Fruit fly (Drosophila melanogaster) whole organism, pupa: ENCODE measurements around the gene CG43175.

Experiments
- CG10348 ChIP-seq: fragments of 200-800 bp; sonication (Bioruptor generic); IDR thresholded peaks from 2 replicates; pipeline ENCODE4 v1.3.6; 2022; ENCODE audit warnings: missing biosample characterization, missing genetic modification characterization
- CG13204 ChIP-seq: fragments of 200-800 bp; sonication (Bioruptor generic); optimal IDR thresholded peaks from 2 replicates; lab custom pipeline; 2018; ENCODE audit warnings: missing biosample characterization, mild to moderate bottlenecking, missing genetic modification characterization, moderate library complexity
- CG14655 ChIP-seq: fragments of 200-800 bp; sonication (Bioruptor generic); optimal IDR thresholded peaks from 3 replicates; lab custom pipeline; 2017; ENCODE audit warnings: mild to moderate bottlenecking, missing biosample characterization, missing genetic modification reagents, missing genetic modification characterization
- CG34367 ChIP-seq: fragments of 200-800 bp; sonication (Bioruptor generic); optimal IDR thresholded peaks from 2 replicates; lab custom pipeline; 2018; ENCODE audit warnings: missing biosample characterization, mild to moderate bottlenecking, missing genetic modification characterization
- EcR ChIP-seq: fragments of 200-800 bp; sonication (Bioruptor generic); optimal IDR thresholded peaks from 3 replicates; lab custom pipeline; 2019; ENCODE audit warnings: missing biosample characterization, missing genetic modification characterization, mild to moderate bottlenecking, moderate library complexity, missing genetic modification reagents
- Snoo ChIP-seq: fragments of 200-800 bp; sonication (Bioruptor generic); optimal IDR thresholded peaks from 3 replicates; lab custom pipeline; 2017; ENCODE audit warnings: missing biosample characterization, mild to moderate bottlenecking, missing genetic modification characterization, inconsistent platforms
- fd96Ca ChIP-seq: fragments of 200-800 bp; sonication (Bioruptor generic); IDR thresholded peaks from 3 replicates; pipeline ENCODE4 v1.3.6; 2022; ENCODE audit warnings: missing biosample characterization, missing genetic modification characterization

dm6 chr3R:17596236-17596635 is 34.3 kb upstream of the CG43175 start, which contains the start of gene CG7606:
- TF ChIP-seq CG13204 (GFP tag; lab: Kevin White, UChicago) (no peak), Snoo (no peak), EcR (no peak), CG10348 (no peak), CG14655 (no peak), fd96Ca (GFP tag; lab: Robert Waterston, UW) (no peak), CG34367 (tag; lab: Kevin White, UChicago) (no peak)
